Worm (Caenorhabditis elegans): Measurements from ENCODE around the gene T25E12.16.

DNA sequence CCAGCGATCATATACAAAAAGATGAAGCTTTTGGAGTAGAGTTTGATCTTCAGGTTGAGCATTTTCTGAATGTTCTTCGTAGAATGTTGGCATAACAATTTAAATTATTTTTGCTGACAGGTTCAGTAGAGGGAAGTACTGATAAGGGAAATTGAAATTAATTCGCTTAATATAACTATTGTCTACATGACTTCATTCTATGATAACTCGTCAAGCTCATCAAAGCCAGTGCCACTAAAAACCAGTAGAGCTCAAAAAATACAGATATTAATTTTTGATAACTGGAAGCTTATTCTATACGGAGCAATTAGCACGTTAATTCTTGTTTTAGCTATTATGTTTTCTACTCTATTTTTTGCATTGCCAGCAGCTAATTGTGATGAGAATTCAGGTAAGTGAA, 5.5 kb upstream of the T25E12.16 start, which contains the start of the genes clec-29 and clec-39:
- TF ChIP-seq nhr-237 (tag; optimal IDR thresholded peaks at IDR 0.05) (no peak), ztf-11 (tag; optimal IDR thresholded peaks at IDR 0.05) (no peak), elt-1 (tag; optimal IDR thresholded peaks at IDR 0.05) (no peak), ZK546.5 (tag; optimal IDR thresholded peaks at IDR 0.05) (no peak)

Data from whole organism, L2 larva.